Fruit fly (Drosophila melanogaster) whole organism, embryonic: Measurements from ENCODE around the gene Tango9.

Experiments
- Aef1 ChIP-seq: fragments of 200-800 bp; sonication (Bioruptor generic); IDR thresholded peaks from 3 replicates; pipeline ENCODE4 v1.3.6; 2022; ENCODE audit warnings: missing biosample characterization, missing genetic modification characterization
- CG11504 ChIP-seq: fragments of 200-800 bp; sonication (Bioruptor generic); optimal IDR thresholded peaks from 3 replicates; lab custom pipeline; 2019; ENCODE audit warnings: missing biosample characterization, mild to moderate bottlenecking, missing genetic modification characterization, moderate library complexity
- CG11560 ChIP-seq: fragments of 200-800 bp; sonication (Bioruptor generic); IDR thresholded peaks from 3 replicates; pipeline ENCODE4 v1.3.6; 2022; ENCODE audit warnings: missing biosample characterization, missing genetic modification characterization
- CG12155 ChIP-seq: fragments of 200-800 bp; sonication (Bioruptor generic); optimal IDR thresholded peaks from 3 replicates; lab custom pipeline; 2016; ENCODE audit warnings: missing biosample characterization, missing genetic modification characterization
- CG12236 ChIP-seq: fragments of 200-800 bp; sonication (Bioruptor generic); optimal IDR thresholded peaks from 2 replicates; lab custom pipeline; 2016; ENCODE audit warnings: missing biosample characterization, missing genetic modification characterization
- CG15696 ChIP-seq: fragments of 200-800 bp; sonication (Bioruptor generic); optimal IDR thresholded peaks from 2 replicates; lab custom pipeline; 2019; ENCODE audit warnings: missing biosample characterization, mild to moderate bottlenecking, missing genetic modification characterization, moderate library complexity
- CG31365 ChIP-seq: fragments of 200-800 bp; sonication (Bioruptor generic); optimal IDR thresholded peaks from 2 replicates; lab custom pipeline; 2018; ENCODE audit warnings: missing biosample characterization, mild to moderate bottlenecking, missing genetic modification characterization
- CG34422 ChIP-seq: fragments of 200-800 bp; sonication (Bioruptor generic); IDR thresholded peaks from 3 replicates; pipeline ENCODE4 v1.3.6; 2022; ENCODE audit warnings: missing biosample characterization, missing genetic modification characterization
- CG4360 ChIP-seq: fragments of 200-800 bp; sonication (Bioruptor generic); IDR thresholded peaks from 2 replicates; pipeline ENCODE4 v1.3.6; 2022; ENCODE audit warnings: missing biosample characterization, missing genetic modification characterization
- CG4854 ChIP-seq: fragments of 200-800 bp; sonication (Bioruptor generic); optimal IDR thresholded peaks from 2 replicates; lab custom pipeline; 2016; ENCODE audit warnings: missing biosample characterization, missing genetic modification characterization, inconsistent platforms
- CG8388 ChIP-seq: fragments of 200-800 bp; sonication (Bioruptor generic); optimal IDR thresholded peaks from 2 replicates; lab custom pipeline; 2019; ENCODE audit warnings: missing biosample characterization, mild to moderate bottlenecking, missing genetic modification characterization, moderate library complexity
- Dfd ChIP-seq, 2 experiments: fragments of >200 bp; optimal IDR thresholded peaks; 2 replicates each; lab custom pipeline; 2017; ENCODE audit warnings: missing biosample characterization in 2 of 2, missing genetic modification characterization in 2 of 2
- Dll ChIP-seq: fragments of 200-800 bp; sonication (Bioruptor generic); IDR thresholded peaks from 4 replicates; pipeline ENCODE4 v1.3.6; 2022; ENCODE audit warnings: missing biosample characterization, missing genetic modification characterization; ENCODE audit not compliant: partially characterized antibody
- Dref ChIP-seq: fragments of 200-800 bp; sonication (Bioruptor generic); IDR thresholded peaks from 2 replicates; pipeline ENCODE4 v1.3.6; 2022; ENCODE audit warnings: missing biosample characterization, missing genetic modification characterization
- Ets65A ChIP-seq: fragments of 200-800 bp; sonication (Bioruptor generic); peaks from one replicate; lab custom pipeline; 2016; ENCODE audit warnings: missing biosample characterization, missing genetic modification characterization
- Gug ChIP-seq: fragments of 200-800 bp; sonication (Bioruptor generic); IDR thresholded peaks from 4 replicates; pipeline ENCODE4 v1.3.6; 2022; ENCODE audit warnings: missing biosample characterization, missing genetic modification characterization
- H15 ChIP-seq: fragments of 200-800 bp; sonication (Bioruptor generic); IDR thresholded peaks from 3 replicates; pipeline ENCODE4 v1.3.6; 2022; ENCODE audit warnings: missing biosample characterization, missing genetic modification characterization
- HLH54F ChIP-seq: fragments of 200-800 bp; sonication (Bioruptor generic); optimal IDR thresholded peaks from 3 replicates; lab custom pipeline; 2016; ENCODE audit warnings: missing biosample characterization, missing genetic modification characterization
- Hr3 ChIP-seq: fragments of 200-800 bp; sonication (Bioruptor generic); optimal IDR thresholded peaks from 3 replicates; lab custom pipeline; 2016; ENCODE audit warnings: missing biosample characterization, missing genetic modification characterization
- Jarid2 ChIP-seq: fragments of 200-800 bp; sonication (Bioruptor generic); optimal IDR thresholded peaks from 3 replicates; lab custom pipeline; 2017; ENCODE audit warnings: mild to moderate bottlenecking, missing biosample characterization, missing genetic modification reagents, missing genetic modification characterization
- Med ChIP-seq: fragments of 200-800 bp; sonication (Bioruptor generic); peaks from one replicate; lab custom pipeline; 2016; ENCODE audit warnings: missing biosample characterization, missing genetic modification characterization, mild to moderate bottlenecking, inconsistent platforms, moderate library complexity
- Mrtf ChIP-seq: fragments of 200-800 bp; sonication (Bioruptor generic); IDR thresholded peaks from 3 replicates; pipeline ENCODE4 v1.3.6; 2022; ENCODE audit warnings: missing biosample characterization, missing genetic modification characterization
- NC2β ChIP-seq: fragments of 200-800 bp; sonication (Bioruptor generic); optimal IDR thresholded peaks from 2 replicates; lab custom pipeline; 2016; ENCODE audit warnings: missing biosample characterization, missing genetic modification characterization
- Rfx ChIP-seq: fragments of 200-800 bp; sonication (Bioruptor generic); IDR thresholded peaks from 2 replicates; pipeline ENCODE4 v1.3.6; 2022; ENCODE audit warnings: missing biosample characterization, missing genetic modification characterization
- Sry-β ChIP-seq: fragments of 200-800 bp; sonication (Bioruptor generic); optimal IDR thresholded peaks from 2 replicates; lab custom pipeline; 2018; ENCODE audit warnings: missing biosample characterization, mild to moderate bottlenecking, missing genetic modification characterization, moderate library complexity
- Trl ChIP-seq, 3 experiments: fragments of >200 bp in 2 of 3; fragments of 200-800 bp in 1 of 3; sonication (Bioruptor generic) in 1 of 3; optimal IDR thresholded peaks; 2 replicates in 1 of 3; 3 replicates in 2 of 3; lab custom pipeline; 2016 to 2017; ENCODE audit warnings: missing biosample characterization in 1 of 3, missing genetic modification characterization in 1 of 3
- ac ChIP-seq: fragments of 200-800 bp; sonication (Bioruptor generic); optimal IDR thresholded peaks from 3 replicates; lab custom pipeline; 2017; ENCODE audit warnings: missing biosample characterization, mild to moderate bottlenecking, missing genetic modification characterization
- bbx ChIP-seq: fragments of 200-800 bp; sonication (Bioruptor generic); IDR thresholded peaks from 2 replicates; pipeline ENCODE4 v1.3.6; 2022; ENCODE audit warnings: missing biosample characterization, missing genetic modification characterization; ENCODE audit not compliant: partially characterized antibody
- cg ChIP-seq: fragments of 200-800 bp; sonication (Bioruptor generic); optimal IDR thresholded peaks from 3 replicates; lab custom pipeline; 2019; ENCODE audit warnings: missing biosample characterization, mild to moderate bottlenecking, missing genetic modification characterization, moderate library complexity
- chinmo ChIP-seq: fragments of 200-800 bp; sonication (Bioruptor generic); IDR thresholded peaks from 4 replicates; pipeline ENCODE4 v1.3.6; 2022; ENCODE audit warnings: missing biosample characterization, missing genetic modification characterization; ENCODE audit not compliant: partially characterized antibody
- crol ChIP-seq: fragments of 200-800 bp; sonication (Bioruptor generic); IDR thresholded peaks from 2 replicates; pipeline ENCODE4 v1.3.6; 2022; ENCODE audit warnings: missing biosample characterization, missing genetic modification characterization
- da ChIP-seq: fragments of 200-800 bp; sonication (Bioruptor generic); optimal IDR thresholded peaks from 2 replicates; lab custom pipeline; 2016; ENCODE audit warnings: missing biosample characterization, missing genetic modification characterization
- gem ChIP-seq: fragments of 200-800 bp; sonication (Bioruptor generic); optimal IDR thresholded peaks from 2 replicates; lab custom pipeline; 2019; ENCODE audit warnings: missing biosample characterization, mild to moderate bottlenecking, missing genetic modification characterization, moderate library complexity
- lbe ChIP-seq: fragments of 200-800 bp; sonication (Bioruptor generic); optimal IDR thresholded peaks from 2 replicates; lab custom pipeline; 2016; ENCODE audit warnings: missing biosample characterization, mild to moderate bottlenecking, missing genetic modification characterization
- maf-S ChIP-seq: fragments of 200-800 bp; sonication (Bioruptor generic); optimal IDR thresholded peaks from 2 replicates; lab custom pipeline; 2016; ENCODE audit warnings: missing biosample characterization, missing genetic modification characterization
- nom ChIP-seq: fragments of 200-800 bp; sonication (Bioruptor generic); optimal IDR thresholded peaks from 2 replicates; lab custom pipeline; 2017; ENCODE audit warnings: missing biosample characterization, missing genetic modification characterization, mild to moderate bottlenecking, moderate library complexity, missing genetic modification reagents
- oc ChIP-seq: fragments of 200-800 bp; sonication (Bioruptor generic); optimal IDR thresholded peaks from 2 replicates; lab custom pipeline; 2018; ENCODE audit warnings: missing biosample characterization, mild to moderate bottlenecking, missing genetic modification characterization, moderate library complexity
- otp ChIP-seq: fragments of 200-800 bp; sonication (Bioruptor generic); IDR thresholded peaks from 3 replicates; pipeline ENCODE4, ENCODE4 v1.3.6; 2022; ENCODE audit warnings: missing biosample characterization, missing genetic modification characterization
- pum ChIP-seq: fragments of 200-800 bp; sonication (Bioruptor generic); optimal IDR thresholded peaks from 2 replicates; lab custom pipeline; 2016; ENCODE audit warnings: missing biosample characterization, missing genetic modification characterization
- repo ChIP-seq: fragments of 200-800 bp; sonication (Bioruptor generic); optimal IDR thresholded peaks from 2 replicates; lab custom pipeline; 2016; ENCODE audit warnings: missing biosample characterization, missing genetic modification characterization
- row ChIP-seq: fragments of 200-800 bp; sonication (Bioruptor generic); IDR thresholded peaks from 3 replicates; pipeline ENCODE4 v1.3.6; 2022; ENCODE audit warnings: missing biosample characterization, missing genetic modification characterization
- sob ChIP-seq: fragments of 200-800 bp; sonication (Bioruptor generic); IDR thresholded peaks from 2 replicates; pipeline ENCODE4 v1.3.6; 2022; ENCODE audit warnings: missing biosample characterization, missing genetic modification characterization
- sr ChIP-seq: fragments of 200-800 bp; sonication (Bioruptor generic); IDR thresholded peaks from 3 replicates; pipeline ENCODE4 v1.3.6; 2022; ENCODE audit warnings: missing biosample characterization, missing genetic modification characterization
- wor ChIP-seq: fragments of 200-800 bp; sonication (Bioruptor generic); IDR thresholded peaks from 2 replicates; pipeline ENCODE4 v1.3.6; 2022; ENCODE audit warnings: missing biosample characterization, missing genetic modification characterization

Tango9 gene

dm6 chr3R:11989996-11990395 lies 15.3 kb upstream of the Tango9 start:
- TF ChIP-seq Gug (GFP tag; lab: Robert Waterston, UW) = no peak
- no peak for TF ChIP-seq otp (GFP tag; lab: Robert Waterston, UW)
- peak; percentile 29 for TF ChIP-seq oc (tag; lab: Kevin White, UChicago)
- TF ChIP-seq chinmo (GFP tag; lab: Robert Waterston, UW) = 0 out of 4 replicates have a peak, but pooled peaks have one; percentile 53
- TF ChIP-seq, all 482 proteins: peak for 2

dm6 chr3R:11989206-11989605 lies 14.5 kb upstream of the Tango9 start:
- no peak for TF ChIP-seq chinmo (GFP tag; lab: Robert Waterston, UW)
- peak; percentile 37; the same call in 1 of the 2 replicates for TF ChIP-seq crol (GFP tag; lab: Robert Waterston, UW)
- TF ChIP-seq repo = no peak
- TF ChIP-seq cg (GFP tag; lab: Kevin White, UChicago) = no peak
- no peak for TF ChIP-seq maf-S
- peak; percentile 77 for TF ChIP-seq Med (GFP tag; lab: Kevin White, UChicago)
- peak in 1 of 2 experiments; percentile 20 for TF ChIP-seq Dfd (GFP tag; optimal IDR thresholded peaks at IDR 0.05; lab: Kevin White, UChicago)
- TF ChIP-seq ac (GFP tag; lab: Kevin White, UChicago) = no peak
- peak; percentile 38; the same call in 1 of the 2 replicates for TF ChIP-seq Rfx
- TF ChIP-seq CG4360 (GFP tag; lab: Robert Waterston, UW) = no peak
- no peak for TF ChIP-seq Gug (GFP tag; lab: Robert Waterston, UW)
- 0 out of 3 replicates have a peak, but pooled peaks have one; percentile 31 for TF ChIP-seq CG11560 (tag; lab: Robert Waterston, UW)
- TF ChIP-seq sr (GFP tag; lab: Robert Waterston, UW) = 0 out of 3 replicates have a peak, but pooled peaks have one; percentile 27
- TF ChIP-seq Sry-β (GFP tag; lab: Kevin White, UChicago) = no peak
- TF ChIP-seq H15 (GFP tag; lab: Robert Waterston, UW) = 0 out of 3 replicates have a peak, but pooled peaks have one; percentile 19
- 0 out of 3 replicates have a peak, but pooled peaks have one; percentile 33 for TF ChIP-seq CG34422 (GFP tag; lab: Robert Waterston, UW)
- TF ChIP-seq Ets65A = peak; percentile 65
- no peak for TF ChIP-seq row
- TF ChIP-seq CG11504 = no peak
- TF ChIP-seq Hr3 (GFP tag; lab: Kevin White, UChicago) = no peak
- TF ChIP-seq HLH54F (GFP tag; lab: Kevin White, UChicago) = no peak

dm6 chr3R:11984862-11985261 lies 10.2 kb upstream of the Tango9 start:
- no peak for TF ChIP-seq CG12155 (GFP tag; lab: Kevin White, UChicago)
- TF ChIP-seq pum (GFP tag; lab: Kevin White, UChicago) = no peak
- no peak for TF ChIP-seq Med (GFP tag; lab: Kevin White, UChicago)
- TF ChIP-seq Dll (GFP tag; lab: Robert Waterston, UW) = no peak
- peak; percentile 38 for TF ChIP-seq nom
- TF ChIP-seq Dref = 0 out of 2 replicates have a peak, but pooled peaks have one; percentile 7

- TF ChIP-seq Trl (optimal IDR thresholded peaks at IDR 0.05; lab: Kevin White, UChicago) (peak; percentile 18 to 56), Trl (GFP tag; optimal IDR thresholded peaks at IDR 0.05; lab: Kevin White, UChicago) (no peak), sob (no peak), CG15696 (tag; lab: Kevin White, UChicago) (no peak)
- TF ChIP-seq, all 482 proteins: peak for 1
Measured at dm6 chr3R:11984441-11984840, 9.7 kb upstream of the Tango9 start, which contains the start of gene CG3397. TSS of gene CG3397 (minus strand) at chr3R:11984541.

DNA sequence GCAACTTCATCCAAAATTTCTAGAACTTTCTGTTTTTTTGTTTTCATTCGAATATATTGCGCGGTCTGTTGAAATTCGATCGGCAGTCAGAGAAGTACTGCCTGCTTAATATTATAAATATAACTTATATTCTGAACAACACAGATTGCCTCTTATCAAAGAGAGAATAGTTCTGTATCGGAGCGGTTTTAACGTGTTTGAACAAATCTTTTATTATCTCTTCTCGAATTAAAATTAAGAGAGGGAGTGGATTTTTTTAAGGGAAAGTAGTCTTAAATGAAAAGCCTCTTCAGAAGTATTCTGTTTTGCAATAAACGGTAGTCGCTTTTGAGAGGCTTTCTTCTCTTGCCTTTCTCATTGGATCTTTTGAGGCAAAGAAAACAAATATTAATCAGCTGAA lies 7.8 kb upstream of the Tango9 start:
- no peak for TF ChIP-seq Mrtf (GFP tag; lab: Robert Waterston, UW)
- peak; percentile 15 for TF ChIP-seq Jarid2 (GFP tag; lab: Kevin White, UChicago)
- no peak for TF ChIP-seq gem (tag; lab: Kevin White, UChicago)
- TF ChIP-seq CG8388 (GFP tag; lab: Kevin White, UChicago) = no peak
- TF ChIP-seq NC2β (GFP tag; lab: Kevin White, UChicago) = no peak
- no peak for TF ChIP-seq bbx (GFP tag; lab: Robert Waterston, UW)
- peak; percentile 4 for TF ChIP-seq lbe (GFP tag; lab: Kevin White, UChicago)
- TF ChIP-seq CG31365 (tag; lab: Kevin White, UChicago) = no peak
- TF ChIP-seq CG4854 (GFP tag; lab: Kevin White, UChicago) = no peak
- peak; percentile 25 for TF ChIP-seq nom
- no peak for TF ChIP-seq Aef1 (GFP tag; lab: Robert Waterston, UW)
- TF ChIP-seq Trl (optimal IDR thresholded peaks at IDR 0.05; lab: Kevin White, UChicago) = peak; percentile 54 to 74
- no peak for TF ChIP-seq Trl (GFP tag; optimal IDR thresholded peaks at IDR 0.05; lab: Kevin White, UChicago)
- no peak for TF ChIP-seq da
- no peak for TF ChIP-seq CG12236 (GFP tag; lab: Kevin White, UChicago)
- no peak for TF ChIP-seq wor
